Fruit fly (Drosophila melanogaster) whole organism, prepupa: ENCODE measurements around the gene Cyp6d5.

Experiments used
- CG10631 ChIP-seq: fragments of 200-800 bp; sonication (Bioruptor generic); optimal IDR thresholded peaks from 2 replicates; lab custom pipeline; 2016; ENCODE audit warnings: missing biosample characterization, missing genetic modification characterization
- CG10669 ChIP-seq: fragments of 200-800 bp; sonication (Bioruptor generic); optimal IDR thresholded peaks from 3 replicates; lab custom pipeline; 2018; ENCODE audit warnings: missing biosample characterization, mild to moderate bottlenecking, missing genetic modification characterization, moderate library complexity
- CG11294 ChIP-seq: fragments of 200-800 bp; sonication (Bioruptor generic); IDR thresholded peaks from 2 replicates; pipeline ENCODE4 v1.3.6; 2022; ENCODE audit warnings: missing biosample characterization, missing genetic modification characterization
- CG11762 ChIP-seq: fragments of 200-800 bp; sonication (Bioruptor generic); optimal IDR thresholded peaks from 3 replicates; lab custom pipeline; 2016; ENCODE audit warnings: missing biosample characterization, missing genetic modification characterization; ENCODE audit not compliant: insufficient read depth
- CG15336 ChIP-seq: fragments of 200-800 bp; sonication (Bioruptor generic); IDR thresholded peaks from 2 replicates; pipeline ENCODE4 v1.3.6; 2022; ENCODE audit warnings: missing biosample characterization, missing genetic modification characterization
- CG1621 ChIP-seq: fragments of 200-800 bp; sonication (Bioruptor generic); optimal IDR thresholded peaks from 3 replicates; lab custom pipeline; 2018; ENCODE audit warnings: missing biosample characterization, mild to moderate bottlenecking, missing genetic modification characterization
- CG16779 ChIP-seq: fragments of 200-800 bp; sonication (Bioruptor generic); optimal IDR thresholded peaks from 3 replicates; lab custom pipeline; 2017; ENCODE audit warnings: missing biosample characterization, mild to moderate bottlenecking, missing genetic modification characterization
- CG3032 ChIP-seq: fragments of 200-800 bp; optimal IDR thresholded peaks from 2 replicates; lab custom pipeline; 2019; ENCODE audit warnings: missing biosample characterization, mild to moderate bottlenecking, missing genetic modification characterization, moderate library complexity
- CG31627 ChIP-seq: fragments of 200-800 bp; sonication (Bioruptor generic); optimal IDR thresholded peaks from 3 replicates; lab custom pipeline; 2016; ENCODE audit warnings: missing biosample characterization, missing genetic modification characterization
- CG32006 ChIP-seq: fragments of 200-800 bp; sonication (Bioruptor generic); optimal IDR thresholded peaks from 3 replicates; lab custom pipeline; 2017; ENCODE audit warnings: missing biosample characterization, mild to moderate bottlenecking, missing genetic modification characterization
- CG34406 ChIP-seq: fragments of 200-800 bp; sonication (Bioruptor generic); optimal IDR thresholded peaks from 3 replicates; lab custom pipeline; 2016; ENCODE audit warnings: missing biosample characterization, missing genetic modification characterization
- CG3919 ChIP-seq: fragments of 200-800 bp; sonication (Bioruptor generic); optimal IDR thresholded peaks from 3 replicates; lab custom pipeline; 2016; ENCODE audit warnings: missing biosample characterization, missing genetic modification characterization
- CG4318 ChIP-seq: fragments of 200-800 bp; sonication (Bioruptor generic); optimal IDR thresholded peaks from 3 replicates; lab custom pipeline; 2017; ENCODE audit warnings: missing biosample characterization, mild to moderate bottlenecking, missing genetic modification characterization
- CG6163 ChIP-seq: fragments of 200-800 bp; sonication (Bioruptor generic); IDR thresholded peaks from 3 replicates; pipeline ENCODE4 v1.3.6; 2022; ENCODE audit warnings: missing biosample characterization, missing genetic modification characterization
- CG6792 ChIP-seq: fragments of 200-800 bp; sonication (Bioruptor generic); optimal IDR thresholded peaks from 3 replicates; lab custom pipeline; 2016; ENCODE audit warnings: missing biosample characterization, missing genetic modification characterization
- CG6854 ChIP-seq: fragments of 200-800 bp; sonication (Bioruptor generic); optimal IDR thresholded peaks from 2 replicates; lab custom pipeline; 2017; ENCODE audit warnings: missing biosample characterization, mild to moderate bottlenecking, missing genetic modification characterization
- CG7368 ChIP-seq: fragments of 200-800 bp; sonication (Bioruptor generic); optimal IDR thresholded peaks from 3 replicates; lab custom pipeline; 2016; ENCODE audit warnings: missing biosample characterization, missing genetic modification characterization
- CG8119 ChIP-seq: fragments of 200-800 bp; sonication (Bioruptor generic); IDR thresholded peaks from 3 replicates; pipeline ENCODE4 v1.3.6; 2022; ENCODE audit warnings: missing biosample characterization, missing genetic modification characterization
- CG8319 ChIP-seq: fragments of 200-800 bp; sonication (Bioruptor generic); optimal IDR thresholded peaks from 3 replicates; lab custom pipeline; 2016; ENCODE audit warnings: missing biosample characterization, missing genetic modification characterization
- CG8632 ChIP-seq: fragments of 200-800 bp; sonication (Bioruptor generic); optimal IDR thresholded peaks from 3 replicates; lab custom pipeline; 2016; ENCODE audit warnings: missing biosample characterization, missing genetic modification characterization
- CG9139 ChIP-seq: fragments of 200-800 bp; sonication (Bioruptor generic); optimal IDR thresholded peaks from 3 replicates; lab custom pipeline; 2017; ENCODE audit warnings: missing biosample characterization, mild to moderate bottlenecking, missing genetic modification characterization
- Eip75B ChIP-seq: fragments of 200-800 bp; sonication (Bioruptor generic); optimal IDR thresholded peaks from 3 replicates; lab custom pipeline; 2016; ENCODE audit warnings: missing biosample characterization, missing genetic modification characterization
- Ets21C ChIP-seq: fragments of 200-800 bp; sonication (Bioruptor generic); optimal IDR thresholded peaks from 3 replicates; lab custom pipeline; 2016; ENCODE audit warnings: missing biosample characterization, missing genetic modification characterization
- Ets96B ChIP-seq: fragments of 200-800 bp; optimal IDR thresholded peaks from 2 replicates; lab custom pipeline; 2019; ENCODE audit warnings: missing biosample characterization, mild to moderate bottlenecking, missing genetic modification characterization, moderate library complexity
- Hr38 ChIP-seq: sonication (Bioruptor generic); optimal IDR thresholded peaks from 2 replicates; lab custom pipeline; 2016; ENCODE audit warnings: missing biosample characterization, missing genetic modification characterization
- Hr39 ChIP-seq: fragments of 200-800 bp; sonication (Bioruptor generic); optimal IDR thresholded peaks from 2 replicates; lab custom pipeline; 2016; ENCODE audit warnings: missing biosample characterization, missing genetic modification characterization
- Hr4 ChIP-seq: fragments of 200-800 bp; sonication (Bioruptor generic); optimal IDR thresholded peaks from 3 replicates; lab custom pipeline; 2016; ENCODE audit warnings: missing biosample characterization, missing genetic modification characterization
- Lpt ChIP-seq: fragments of 200-800 bp; sonication (Bioruptor generic); optimal IDR thresholded peaks from 3 replicates; lab custom pipeline; 2016; ENCODE audit warnings: missing biosample characterization, missing genetic modification characterization
- Met ChIP-seq: fragments of 200-800 bp; sonication (Bioruptor generic); optimal IDR thresholded peaks from 3 replicates; lab custom pipeline; 2016; ENCODE audit warnings: missing biosample characterization, missing genetic modification characterization
- OdsH ChIP-seq: fragments of 200-800 bp; sonication (Bioruptor generic); optimal IDR thresholded peaks from 3 replicates; lab custom pipeline; 2016; ENCODE audit warnings: missing biosample characterization, missing genetic modification characterization
- Smox ChIP-seq: fragments of 200-800 bp; sonication (Bioruptor generic); optimal IDR thresholded peaks from 3 replicates; lab custom pipeline; 2016; ENCODE audit warnings: missing biosample characterization, missing genetic modification characterization
- Sox14 ChIP-seq: fragments of 200-800 bp; sonication (Bioruptor generic); optimal IDR thresholded peaks from 3 replicates; lab custom pipeline; 2016; ENCODE audit warnings: missing biosample characterization, missing genetic modification characterization
- Sox15 ChIP-seq: fragments of 200-800 bp; sonication (Bioruptor generic); optimal IDR thresholded peaks from 3 replicates; lab custom pipeline; 2016; ENCODE audit warnings: missing biosample characterization, missing genetic modification characterization
- acj6 ChIP-seq: fragments of 200-800 bp; sonication (Bioruptor generic); optimal IDR thresholded peaks from 3 replicates; lab custom pipeline; 2016; ENCODE audit warnings: missing biosample characterization, missing genetic modification characterization
- cyc ChIP-seq: fragments of 200-800 bp; sonication (Bioruptor generic); optimal IDR thresholded peaks from 3 replicates; lab custom pipeline; 2016; ENCODE audit warnings: missing biosample characterization, missing genetic modification characterization
- dsx ChIP-seq: fragments of 200-800 bp; optimal IDR thresholded peaks from 3 replicates; lab custom pipeline; 2019; ENCODE audit warnings: missing biosample characterization, mild to moderate bottlenecking, missing genetic modification characterization, moderate library complexity; ENCODE audit not compliant: poor library complexity, severe bottlenecking
- eg ChIP-seq: fragments of 200-800 bp; sonication (Bioruptor generic); IDR thresholded peaks from 3 replicates; pipeline ENCODE4 v1.3.6; 2022; ENCODE audit warnings: missing biosample characterization, missing genetic modification characterization
- esn ChIP-seq: fragments of 200-800 bp; sonication (Bioruptor generic); optimal IDR thresholded peaks from 2 replicates; lab custom pipeline; 2016; ENCODE audit warnings: missing biosample characterization, mild to moderate bottlenecking, missing genetic modification characterization, moderate library complexity
- fd59A ChIP-seq: fragments of 200-800 bp; sonication (Bioruptor generic); optimal IDR thresholded peaks from 2 replicates; lab custom pipeline; 2017; ENCODE audit warnings: missing biosample characterization, mild to moderate bottlenecking, missing genetic modification characterization, missing genetic modification reagents
- fd85E ChIP-seq: fragments of 200-800 bp; sonication (Bioruptor generic); optimal IDR thresholded peaks from 3 replicates; lab custom pipeline; 2016; ENCODE audit warnings: missing biosample characterization, missing genetic modification characterization
- fkh ChIP-seq: fragments of 200-800 bp; sonication (Bioruptor generic); optimal IDR thresholded peaks from 3 replicates; lab custom pipeline; 2017; ENCODE audit warnings: missing biosample characterization, mild to moderate bottlenecking, missing genetic modification characterization, moderate library complexity
- lz ChIP-seq: fragments of 200-800 bp; sonication (Bioruptor generic); optimal IDR thresholded peaks from 3 replicates; lab custom pipeline; 2016; ENCODE audit warnings: missing biosample characterization, missing genetic modification characterization
- net ChIP-seq: fragments of 200-800 bp; sonication (Bioruptor generic); optimal IDR thresholded peaks from 3 replicates; lab custom pipeline; 2016; ENCODE audit warnings: missing biosample characterization, missing genetic modification characterization
- pdm3 ChIP-seq: fragments of 200-800 bp; sonication (Bioruptor generic); optimal IDR thresholded peaks from 3 replicates; lab custom pipeline; 2016; ENCODE audit warnings: missing biosample characterization, missing genetic modification characterization
- salr ChIP-seq, 2 experiments: fragments of 200-800 bp; sonication (Bioruptor generic); optimal IDR thresholded peaks; 3 replicates each; lab custom pipeline; 2016 to 2018; ENCODE audit warnings: missing biosample characterization in 2 of 2, missing genetic modification characterization in 2 of 2, mild to moderate bottlenecking in 1 of 2
- spab ChIP-seq: fragments of 200-800 bp; sonication (Bioruptor generic); optimal IDR thresholded peaks from 2 replicates; lab custom pipeline; 2017; ENCODE audit warnings: missing biosample characterization, mild to moderate bottlenecking, missing genetic modification characterization, missing genetic modification reagents
- ss ChIP-seq, 2 experiments: fragments of 200-800 bp; sonication (Bioruptor generic); optimal IDR thresholded peaks; 2 replicates in 1 of 2; 3 replicates in 1 of 2; lab custom pipeline; 2017 to 2018; ENCODE audit warnings: mild to moderate bottlenecking in 2 of 2, missing biosample characterization in 2 of 2, missing genetic modification characterization in 2 of 2, moderate library complexity in 1 of 2
- svp ChIP-seq: fragments of 200-800 bp; sonication (Bioruptor generic); peaks from one replicate; lab custom pipeline; 2016; ENCODE audit warnings: missing biosample characterization, missing genetic modification characterization
- topi ChIP-seq: fragments of 200-800 bp; sonication (Bioruptor generic); optimal IDR thresholded peaks from 3 replicates; lab custom pipeline; 2016; ENCODE audit warnings: missing biosample characterization, missing genetic modification characterization
- vri ChIP-seq: fragments of 200-800 bp; sonication (Bioruptor generic); optimal IDR thresholded peaks from 3 replicates; lab custom pipeline; 2016; ENCODE audit warnings: missing biosample characterization, mild to moderate bottlenecking, missing genetic modification characterization

The Cyp6d5 gene

dm6 chr3R:14024919-14025387 is 4.1 kb upstream of the Cyp6d5 start (continued):
- TF ChIP-seq dsx (GFP tag; lab: Kevin White, UChicago) (peak; percentile 16), CG4318 (no peak), fd59A (GFP tag; lab: Kevin White, UChicago) (no peak), OdsH (GFP tag; lab: Kevin White, UChicago) (peak; percentile 35), fkh (GFP tag; lab: Kevin White, UChicago) (peak; percentile 97), CG31627 (peak; percentile 39), CG6792 (peak; percentile 19), fd85E (GFP tag; lab: Kevin White, UChicago) (no peak), vri (GFP tag; lab: Kevin White, UChicago) (peak; percentile 75), spab (GFP tag; lab: Kevin White, UChicago) (peak; percentile 51), CG7368 (GFP tag; lab: Kevin White, UChicago) (peak; percentile 23), pdm3 (peak; percentile 47), CG8119 (GFP tag; lab: Robert Waterston, UW) (peak; percentile 63; the same call in 2 of the 3 replicates), CG8632 (GFP tag; lab: Kevin White, UChicago) (peak; percentile 56), svp (GFP tag; lab: Kevin White, UChicago) (peak; percentile 99), Ets96B (tag; lab: Kevin White, UChicago) (no peak), CG1621 (peak; percentile 54), cyc (GFP tag; lab: Kevin White, UChicago) (peak; percentile 21), Lpt (GFP tag; lab: Kevin White, UChicago) (peak; percentile 30), Met (peak; percentile 45), eg (GFP tag; lab: Robert Waterston, UW) (peak; percentile 76), Hr4 (GFP tag; lab: Kevin White, UChicago) (peak; percentile 31), Smox (peak; percentile 52), Hr39 (GFP tag; lab: Kevin White, UChicago) (peak; percentile 59), Hr38 (GFP tag; lab: Kevin White, UChicago) (no peak), CG8319 (GFP tag; lab: Kevin White, UChicago) (no peak), CG16779 (peak; percentile 78), CG10669 (GFP tag; lab: Kevin White, UChicago) (peak; percentile 39), net (no peak), CG10631 (GFP tag; lab: Kevin White, UChicago) (peak; percentile 17), topi (GFP tag; lab: Kevin White, UChicago) (peak; percentile 48), CG32006 (GFP tag; lab: Kevin White, UChicago) (peak; percentile 26), CG9139 (peak; percentile 78), ss (GFP tag; optimal IDR thresholded peaks at IDR 0.05; lab: Kevin White, UChicago) (peak; percentile 80 to 89), salr (GFP tag; optimal IDR thresholded peaks at IDR 0.05; lab: Kevin White, UChicago) (no peak), lz (GFP tag; lab: Kevin White, UChicago) (peak; percentile 34), acj6 (GFP tag; lab: Kevin White, UChicago) (peak; percentile 34), Sox15 (GFP tag; lab: Kevin White, UChicago) (peak; percentile 31), Ets21C (GFP tag; lab: Kevin White, UChicago) (peak; percentile 25), CG11762 (peak; percentile 1)

- TF ChIP-seq CG8119 (GFP tag; lab: Robert Waterston, UW) (peak; percentile 76), Sox15 (GFP tag; lab: Kevin White, UChicago) (no peak), CG6854 (GFP tag; lab: Kevin White, UChicago) (peak; percentile 55), Ets21C (GFP tag; lab: Kevin White, UChicago) (no peak), CG10669 (GFP tag; lab: Kevin White, UChicago) (peak; percentile 48), CG9139 (peak; percentile 73), fkh (GFP tag; lab: Kevin White, UChicago) (no peak), Smox (no peak), lz (GFP tag; lab: Kevin White, UChicago) (no peak), esn (GFP tag; lab: Kevin White, UChicago) (no peak), CG8632 (GFP tag; lab: Kevin White, UChicago) (no peak), CG6792 (no peak), CG11762 (no peak), CG34406 (GFP tag; lab: Kevin White, UChicago) (peak; percentile 3), CG8319 (GFP tag; lab: Kevin White, UChicago) (no peak), CG3919 (no peak), cyc (GFP tag; lab: Kevin White, UChicago) (no peak), Eip75B (GFP tag; lab: Kevin White, UChicago) (no peak), CG16779 (peak; percentile 72), CG15336 (GFP tag; lab: Robert Waterston, UW) (peak; percentile 80), CG11294 (GFP tag; lab: Robert Waterston, UW) (no peak), acj6 (GFP tag; lab: Kevin White, UChicago) (no peak), CG3032 (tag; lab: Kevin White, UChicago) (peak; percentile 55), Sox14 (no peak), CG6163 (GFP tag; lab: Robert Waterston, UW) (peak; percentile 88; the same call in 2 of the 3 replicates)
These were observed 3.2 kb upstream of the Cyp6d5 start for dm6 chr3R:14025795-14026194.
